Worm (Caenorhabditis elegans) whole organism, L3 larva: ENCODE measurements around the gene Y69A2AR.28.

Experiments used
- ZK546.5 ChIP-seq: sonication (generic microtip); optimal IDR thresholded peaks from 2 replicates; lab custom pipeline; 2017; ENCODE audit warnings: missing biosample characterization, missing genetic modification characterization
- aly-2 ChIP-seq: fragments of 150-350 bp; optimal IDR thresholded peaks from 2 replicates; lab custom pipeline; 2014; ENCODE audit warnings: missing biosample characterization, missing genetic modification characterization
- ama-1 ChIP-seq: fragments of 150-350 bp; optimal IDR thresholded peaks from 2 replicates; lab custom pipeline; 2018
- ceh-16 ChIP-seq: sonication (generic microtip); optimal IDR thresholded peaks from 2 replicates; lab custom pipeline; 2017; ENCODE audit warnings: missing biosample characterization, missing genetic modification characterization
- ceh-28 ChIP-seq: fragments of 150-350 bp; optimal IDR thresholded peaks from 2 replicates; lab custom pipeline; 2014; ENCODE audit warnings: missing biosample characterization, missing genetic modification reagents, missing genetic modification characterization
- ceh-9 ChIP-seq: sonication (generic microtip); optimal IDR thresholded peaks from 2 replicates; lab custom pipeline; 2018; ENCODE audit warnings: missing biosample characterization, missing genetic modification characterization
- daf-12 ChIP-seq: fragments of 150-350 bp; optimal IDR thresholded peaks from 2 replicates; lab custom pipeline; 2014; ENCODE audit warnings: missing biosample characterization, missing genetic modification reagents, missing genetic modification characterization
- egl-27 ChIP-seq: sonication (generic microtip); optimal IDR thresholded peaks from 4 replicates; lab custom pipeline; 2017; ENCODE audit warnings: missing biosample characterization, missing genetic modification reagents, missing genetic modification characterization
- egl-5 ChIP-seq: fragments of 150-350 bp; optimal IDR thresholded peaks from 2 replicates; lab custom pipeline; 2017; ENCODE audit warnings: missing biosample characterization, missing genetic modification reagents, missing genetic modification characterization, inconsistent platforms
- elt-1 ChIP-seq: fragments of 150-350 bp; optimal IDR thresholded peaks from 2 replicates; lab custom pipeline; 2014; ENCODE audit warnings: missing biosample characterization, missing genetic modification characterization
- elt-2 ChIP-seq: sonication (generic microtip); optimal IDR thresholded peaks from 2 replicates; lab custom pipeline; 2016; ENCODE audit warnings: missing genetic modification reagents, mild to moderate bottlenecking, missing genetic modification characterization, missing compliant biosample characterization
- eor-1 ChIP-seq, 2 experiments: fragments of 150-350 bp; optimal IDR thresholded peaks; 2 replicates each; lab custom pipeline; 2014 to 2018; ENCODE audit warnings: missing biosample characterization in 2 of 2, missing genetic modification characterization in 2 of 2
- fkh-2 ChIP-seq: fragments of 150-350 bp; optimal IDR thresholded peaks from 2 replicates; lab custom pipeline; 2014; ENCODE audit warnings: missing biosample characterization, missing genetic modification reagents, missing genetic modification characterization
- hmg-11 ChIP-seq: sonication (generic microtip); optimal IDR thresholded peaks from 2 replicates; lab custom pipeline; 2016; ENCODE audit warnings: missing genetic modification characterization, missing compliant biosample characterization
- jun-1 ChIP-seq: fragments of 150-350 bp; optimal IDR thresholded peaks from 2 replicates; lab custom pipeline; 2014; ENCODE audit warnings: missing biosample characterization, missing genetic modification reagents, missing genetic modification characterization
- lin-15B ChIP-seq: fragments of 150-350 bp; optimal IDR thresholded peaks from 2 replicates; lab custom pipeline; 2014; ENCODE audit warnings: missing biosample characterization, missing genetic modification characterization
- lin-39 ChIP-seq: fragments of 150-350 bp; optimal IDR thresholded peaks from 2 replicates; lab custom pipeline; 2018; ENCODE audit warnings: missing biosample characterization, missing genetic modification reagents, missing genetic modification characterization
- lsy-12 ChIP-seq: sonication (generic microtip); optimal IDR thresholded peaks from 2 replicates; lab custom pipeline; 2016; ENCODE audit warnings: mild to moderate bottlenecking, missing genetic modification characterization, missing compliant biosample characterization
- mdl-1 ChIP-seq: fragments of 150-350 bp; optimal IDR thresholded peaks from 2 replicates; lab custom pipeline; 2014; ENCODE audit warnings: missing biosample characterization, missing genetic modification characterization
- nfya-1 ChIP-seq: sonication (generic microtip); optimal IDR thresholded peaks from 2 replicates; lab custom pipeline; 2017; ENCODE audit warnings: missing genetic modification characterization, mild to moderate bottlenecking, missing compliant biosample characterization, antibody characterized with exemption, moderate library complexity; ENCODE audit not compliant: insufficient read depth
- nhr-11 ChIP-seq: fragments of 150-350 bp; optimal IDR thresholded peaks from 2 replicates; lab custom pipeline; 2014; ENCODE audit warnings: missing biosample characterization, missing genetic modification characterization
- nhr-23 ChIP-seq: fragments of 150-350 bp; optimal IDR thresholded peaks from 2 replicates; lab custom pipeline; 2014; ENCODE audit warnings: missing biosample characterization, missing genetic modification reagents, missing genetic modification characterization
- nhr-237 ChIP-seq: fragments of 150-350 bp; optimal IDR thresholded peaks from 2 replicates; lab custom pipeline; 2014; ENCODE audit warnings: missing biosample characterization, missing genetic modification characterization
- nhr-25 ChIP-seq: sonication (generic microtip); optimal IDR thresholded peaks from 2 replicates; lab custom pipeline; 2017; ENCODE audit warnings: missing biosample characterization, missing genetic modification characterization
- nhr-28 ChIP-seq: fragments of 150-350 bp; optimal IDR thresholded peaks from 2 replicates; lab custom pipeline; 2014; ENCODE audit warnings: missing biosample characterization, missing genetic modification characterization
- nhr-43 ChIP-seq: sonication (generic microtip); optimal IDR thresholded peaks from 2 replicates; lab custom pipeline; 2016; ENCODE audit warnings: mild to moderate bottlenecking, missing genetic modification characterization, missing compliant biosample characterization; ENCODE audit not compliant: poor library complexity, severe bottlenecking
- nhr-76 ChIP-seq: fragments of 150-350 bp; sonication (generic microtip); optimal IDR thresholded peaks from 5 replicates; lab custom pipeline; 2014; ENCODE audit warnings: missing biosample characterization, missing genetic modification characterization
- nhr-77 ChIP-seq: fragments of 150-350 bp; optimal IDR thresholded peaks from 2 replicates; lab custom pipeline; 2014; ENCODE audit warnings: missing biosample characterization, missing genetic modification characterization
- pha-4 ChIP-seq: fragments of 150-350 bp; optimal IDR thresholded peaks from 2 replicates; lab custom pipeline; 2014; ENCODE audit warnings: missing biosample characterization, missing genetic modification reagents, missing genetic modification characterization
- pqm-1 ChIP-seq: fragments of 150-350 bp; optimal IDR thresholded peaks from 2 replicates; lab custom pipeline; 2017; ENCODE audit warnings: missing biosample characterization, missing genetic modification characterization, inconsistent platforms
- skn-1 ChIP-seq: fragments of 150-350 bp; optimal IDR thresholded peaks from 2 replicates; lab custom pipeline; 2014; ENCODE audit warnings: missing biosample characterization, missing genetic modification characterization
- snpc-4 ChIP-seq: fragments of 150-350 bp; optimal IDR thresholded peaks from 2 replicates; lab custom pipeline; 2014; ENCODE audit warnings: missing biosample characterization, missing genetic modification characterization
- tbx-2 ChIP-seq: sonication (generic microtip); optimal IDR thresholded peaks from 2 replicates; lab custom pipeline; 2016; ENCODE audit warnings: mild to moderate bottlenecking, missing genetic modification characterization, missing compliant biosample characterization
- unc-39 ChIP-seq: sonication (generic microtip); optimal IDR thresholded peaks from 4 replicates; lab custom pipeline; 2017; ENCODE audit warnings: missing biosample characterization, missing genetic modification characterization
- unc-62 ChIP-seq: fragments of 150-350 bp; sonication (generic microtip); optimal IDR thresholded peaks from 4 replicates; lab custom pipeline; 2014; ENCODE audit warnings: missing biosample characterization, missing genetic modification reagents, missing genetic modification characterization
- zag-1 ChIP-seq: fragments of 150-350 bp; optimal IDR thresholded peaks from 2 replicates; lab custom pipeline; 2014; ENCODE audit warnings: missing biosample characterization, missing genetic modification characterization
- ztf-11 ChIP-seq: fragments of 150-350 bp; optimal IDR thresholded peaks from 2 replicates; lab custom pipeline; 2014; ENCODE audit warnings: missing biosample characterization, missing genetic modification characterization
- ztf-4 ChIP-seq: fragments of 150-350 bp; optimal IDR thresholded peaks from 2 replicates; lab custom pipeline; 2014; ENCODE audit warnings: missing biosample characterization, missing genetic modification characterization

Gene Y69A2AR.28

DNA sequence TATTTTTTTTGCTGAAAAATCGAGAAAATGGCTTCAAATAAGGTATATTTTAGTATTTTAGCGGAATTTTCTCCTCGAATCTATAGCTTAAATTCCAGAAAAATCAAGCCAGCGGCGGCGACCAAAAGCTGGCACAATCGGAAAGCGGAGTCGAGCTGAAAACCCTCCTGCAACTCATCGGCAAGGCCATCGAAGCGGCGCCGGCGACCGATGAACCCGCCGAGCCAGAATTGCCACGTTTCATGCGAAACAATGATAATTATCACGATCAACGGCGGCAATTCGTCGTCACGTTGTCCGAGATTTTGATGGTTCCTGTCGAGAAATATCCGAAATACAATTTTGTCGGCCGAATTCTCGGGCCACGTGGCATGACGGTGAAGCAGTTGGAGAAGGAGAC lies 2.5 kb downstream of the Y69A2AR.28 start, which contains the start of gene Y69A2AR.32:
Gene Y69A2AR.32, plus strand, starts transcription at position 28 of the 400 bp plus-strand sequence.
- no peak for TF ChIP-seq nfya-1 (tag; lab: Kevin White, UChicago)
- no peak for TF ChIP-seq ztf-11
- no peak for TF ChIP-seq lin-39 (tag; lab: Kevin White, UChicago)
- no peak for TF ChIP-seq skn-1 (tag; lab: Kevin White, UChicago)
- TF ChIP-seq nhr-237 (tag; lab: Kevin White, UChicago), result no peak
- TF ChIP-seq aly-2, result no peak
- no peak for TF ChIP-seq nhr-11 (tag; lab: Kevin White, UChicago)
- TF ChIP-seq lin-15B (tag; lab: Kevin White, UChicago), result no peak
- no peak for TF ChIP-seq ama-1 (lab: Kevin White, UChicago)
- TF ChIP-seq egl-5, result no peak
- no peak for TF ChIP-seq nhr-43
- TF ChIP-seq nhr-28, result no peak
- no peak for TF ChIP-seq ZK546.5 (tag; lab: Kevin White, UChicago)
- TF ChIP-seq pqm-1 (tag; lab: Kevin White, UChicago), result no peak
- TF ChIP-seq ceh-16 (tag; lab: Kevin White, UChicago), result no peak
- no peak for TF ChIP-seq ceh-9 (tag; lab: Kevin White, UChicago)
- TF ChIP-seq eor-1 (tag; optimal IDR thresholded peaks at IDR 0.05; lab: Kevin White, UChicago), result no peak

DNA sequence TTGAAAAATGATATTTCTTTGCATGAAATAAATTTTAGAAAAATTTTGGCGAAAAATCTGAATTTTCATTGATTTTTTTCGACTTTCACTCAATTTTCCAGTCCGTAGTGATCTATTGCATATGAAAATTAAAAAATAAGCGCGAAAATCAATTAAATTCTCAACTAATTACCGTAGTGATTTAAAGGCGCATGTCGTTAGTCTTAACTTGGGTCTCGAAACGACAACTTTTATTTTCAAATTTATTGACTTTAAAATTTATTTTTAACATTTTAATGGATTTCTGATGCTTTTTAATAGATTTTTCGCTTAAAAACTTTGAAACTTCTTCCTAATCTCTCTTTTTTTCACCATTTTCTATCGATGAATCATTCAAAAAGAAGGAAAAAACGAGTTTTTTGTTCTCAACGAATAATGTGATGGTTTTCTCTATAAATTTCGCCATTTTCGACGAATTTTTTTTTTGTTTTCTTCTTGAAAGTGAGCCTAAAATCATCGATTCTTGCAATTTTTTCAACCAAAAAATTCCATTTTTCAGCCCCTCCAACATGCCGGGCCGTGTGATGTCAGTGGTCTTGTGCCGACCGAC lies 5.3 kb downstream of the Y69A2AR.28 start, which contains the start of gene vamp-7:
Gene vamp-7, plus strand, starts transcription at position 539 of the 589 bp plus-strand sequence.
- TF ChIP-seq nhr-237 (tag; lab: Kevin White, UChicago) (no peak), pha-4 (tag; lab: Kevin White, UChicago) (peak; percentile 18), lsy-12 (tag; lab: Kevin White, UChicago) (peak; percentile 31)

DNA sequence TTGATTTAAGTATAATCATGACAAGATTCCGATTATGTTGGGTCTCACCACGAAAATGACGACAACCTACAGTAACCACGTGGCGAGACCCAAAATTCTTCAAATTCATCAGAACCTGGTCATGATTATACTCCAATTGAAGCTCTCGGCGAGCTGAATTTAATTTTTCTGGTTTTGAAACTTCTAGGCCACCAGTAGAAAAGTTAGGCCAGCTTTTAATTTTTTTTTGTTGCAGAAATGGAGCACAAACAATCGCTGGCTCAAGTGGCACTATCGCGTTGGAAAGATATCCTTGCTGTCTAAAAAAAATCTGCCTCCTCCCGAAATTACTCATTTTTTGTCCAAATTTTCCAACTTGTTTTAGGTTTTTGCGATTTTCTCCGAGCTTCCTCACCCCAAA lies 6.3 kb downstream of the Y69A2AR.28 start:
- TF ChIP-seq nhr-28, result no peak
- TF ChIP-seq ceh-28 (tag; lab: Kevin White, UChicago), result no peak
- TF ChIP-seq nhr-43, result no peak
- TF ChIP-seq mdl-1 (tag; lab: Kevin White, UChicago), result no peak
- TF ChIP-seq ztf-4 (tag; lab: Kevin White, UChicago), result no peak
- no peak for TF ChIP-seq elt-1 (tag; lab: Kevin White, UChicago)
- TF ChIP-seq daf-12 (tag; lab: Kevin White, UChicago), result no peak
- no peak for TF ChIP-seq unc-39 (tag; lab: Kevin White, UChicago)
- TF ChIP-seq lin-15B (tag; lab: Kevin White, UChicago), result no peak
- no peak for TF ChIP-seq nhr-77 (tag; lab: Kevin White, UChicago)
- no peak for TF ChIP-seq nhr-237 (tag; lab: Kevin White, UChicago)
- no peak for TF ChIP-seq skn-1 (tag; lab: Kevin White, UChicago)
- TF ChIP-seq ceh-16 (tag; lab: Kevin White, UChicago), result no peak
- no peak for TF ChIP-seq unc-62 (GFP tag; lab: Kevin White, UChicago)
- no peak for TF ChIP-seq ztf-11
- no peak for TF ChIP-seq tbx-2
- TF ChIP-seq jun-1 (tag; lab: Kevin White, UChicago), result no peak

DNA sequence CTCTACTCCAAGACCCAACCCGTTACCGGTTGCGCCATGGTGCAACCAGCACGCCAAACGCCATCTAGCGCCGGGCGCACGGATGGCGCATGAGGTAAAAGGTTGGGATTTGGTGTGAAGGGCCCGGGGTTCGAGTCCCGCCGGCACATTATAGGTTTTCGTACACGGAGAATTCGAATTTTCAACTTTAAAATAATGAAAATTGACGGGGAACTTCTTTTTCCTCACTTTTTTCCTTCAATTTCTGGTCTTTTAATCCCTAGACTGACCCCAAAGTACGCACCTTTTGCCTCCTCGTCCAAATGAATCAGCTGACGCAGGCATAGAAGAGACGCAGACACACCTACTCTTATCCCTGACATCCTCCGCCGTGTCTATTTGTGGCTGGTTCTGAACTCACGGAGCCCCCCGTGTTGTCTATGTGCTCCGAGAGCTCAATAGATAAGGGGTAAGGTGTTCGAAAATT lies 9.3 kb downstream of the Y69A2AR.28 start:
- TF ChIP-seq nhr-11 (tag; lab: Kevin White, UChicago) (no peak), nfya-1 (tag; lab: Kevin White, UChicago) (peak; percentile 32), pha-4 (tag; lab: Kevin White, UChicago) (peak; percentile 61), zag-1 (tag; lab: Kevin White, UChicago) (no peak), lsy-12 (tag; lab: Kevin White, UChicago) (no peak), ama-1 (lab: Kevin White, UChicago) (peak; percentile 87), nhr-25 (tag; lab: Kevin White, UChicago) (peak; percentile 22), pqm-1 (tag; lab: Kevin White, UChicago) (no peak), ztf-11 (no peak), nhr-23 (tag; lab: Kevin White, UChicago) (peak; percentile 11), egl-5 (peak; percentile 43), ZK546.5 (tag; lab: Kevin White, UChicago) (no peak)

DNA sequence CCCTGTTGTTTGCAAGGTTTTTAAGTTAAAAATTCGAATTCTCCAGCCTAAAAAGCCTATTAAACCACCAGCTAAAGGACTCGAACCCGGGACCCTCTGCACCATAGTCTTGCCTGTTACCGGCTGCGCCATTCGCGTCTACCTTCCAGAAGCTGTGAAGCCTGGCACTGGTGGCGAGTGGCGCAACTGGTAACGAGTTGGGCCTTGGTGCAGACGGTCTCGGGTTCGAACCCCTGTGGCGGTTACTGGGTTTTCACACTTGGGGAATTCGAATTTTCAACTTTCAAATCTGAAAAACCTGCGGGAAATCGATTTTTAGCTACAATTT lies 10.0 kb downstream of the Y69A2AR.28 start:
- TF ChIP-seq fkh-2 (tag; lab: Kevin White, UChicago) (no peak), egl-27 (tag; lab: Kevin White, UChicago) (no peak), eor-1 (tag; optimal IDR thresholded peaks at IDR 0.05; lab: Kevin White, UChicago) (no peak), hmg-11 (no peak), snpc-4 (tag; lab: Kevin White, UChicago) (no peak), elt-1 (tag; lab: Kevin White, UChicago) (no peak), elt-2 (tag; lab: Kevin White, UChicago) (no peak), ceh-9 (tag; lab: Kevin White, UChicago) (no peak), ceh-16 (tag; lab: Kevin White, UChicago) (no peak), ztf-4 (tag; lab: Kevin White, UChicago) (no peak), nhr-76 (tag; lab: Kevin White, UChicago) (no peak), zag-1 (tag; lab: Kevin White, UChicago) (no peak), nhr-43 (no peak), daf-12 (tag; lab: Kevin White, UChicago) (no peak)
